Worm (Caenorhabditis elegans): ENCODE results near the gene ceh-13.

ce11 chrIII:7544211-7544610 is 11.2 kb upstream of the ceh-13 start:
- TF ChIP-seq ztf-29 (GFP tag; IDR thresholded peaks at IDR 0.05) = no peak
- no peak for TF ChIP-seq flt-1 (GFP tag; IDR thresholded peaks at IDR 0.05)
- no peak for TF ChIP-seq klf-2 (GFP tag; conservative IDR thresholded peaks at IDR 0.05)
- no peak for TF ChIP-seq cog-1 (tag; optimal IDR thresholded peaks at IDR 0.05)
